Fruit fly (Drosophila melanogaster) whole organism, embryonic: Measurements from ENCODE around the gene Rab3-GEF.

Experiments used
- CG7372 ChIP-seq: fragments of 200-800 bp; sonication (Bioruptor generic); IDR thresholded peaks from 2 replicates; pipeline ENCODE4 v1.3.6; 2022; ENCODE audit warnings: missing biosample characterization, missing genetic modification characterization
- CG7928 ChIP-seq: fragments of 200-800 bp; sonication (Bioruptor generic); optimal IDR thresholded peaks from 2 replicates; lab custom pipeline; 2017; ENCODE audit warnings: missing biosample characterization, mild to moderate bottlenecking, missing genetic modification characterization
- CG8359 ChIP-seq: fragments of 200-800 bp; sonication (Bioruptor generic); optimal IDR thresholded peaks from 2 replicates; lab custom pipeline; 2017; ENCODE audit warnings: missing biosample characterization, mild to moderate bottlenecking, missing genetic modification characterization, borderline replicate concordance
- Dll ChIP-seq: fragments of 200-800 bp; sonication (Bioruptor generic); IDR thresholded peaks from 4 replicates; pipeline ENCODE4 v1.3.6; 2022; ENCODE audit warnings: missing biosample characterization, missing genetic modification characterization; ENCODE audit not compliant: partially characterized antibody
- Hr51 ChIP-seq, 2 experiments: fragments of 200-800 bp; sonication (Bioruptor generic); optimal IDR thresholded peaks; 2 replicates in 1 of 2; 3 replicates in 1 of 2; lab custom pipeline; 2016 to 2018; ENCODE audit warnings: missing biosample characterization in 2 of 2, missing genetic modification characterization in 2 of 2, mild to moderate bottlenecking in 1 of 2, moderate library complexity in 1 of 2
- MTF-1 ChIP-seq: fragments of 200-800 bp; sonication (Bioruptor generic); optimal IDR thresholded peaks from 2 replicates; lab custom pipeline; 2018; ENCODE audit warnings: missing biosample characterization, mild to moderate bottlenecking, missing genetic modification characterization, borderline replicate concordance
- Sox102F ChIP-seq: fragments of 200-800 bp; sonication (Bioruptor generic); optimal IDR thresholded peaks from 2 replicates; lab custom pipeline; 2018; ENCODE audit warnings: missing biosample characterization, mild to moderate bottlenecking, missing genetic modification characterization, moderate library complexity
- dmrt11E ChIP-seq: fragments of 200-800 bp; sonication (Bioruptor generic); optimal IDR thresholded peaks from 3 replicates; lab custom pipeline; 2018; ENCODE audit warnings: missing biosample characterization, mild to moderate bottlenecking, missing genetic modification characterization, moderate library complexity
- ems ChIP-seq: fragments of 200-800 bp; sonication (Bioruptor generic); optimal IDR thresholded peaks from 3 replicates; lab custom pipeline; 2016; ENCODE audit warnings: missing biosample characterization, missing genetic modification characterization
- mld ChIP-seq: fragments of 200-800 bp; sonication (Bioruptor generic); IDR thresholded peaks from 3 replicates; pipeline ENCODE4 v1.3.6; 2022; ENCODE audit warnings: missing biosample characterization, missing genetic modification characterization; ENCODE audit not compliant: partially characterized antibody
- row ChIP-seq: fragments of 200-800 bp; sonication (Bioruptor generic); IDR thresholded peaks from 3 replicates; pipeline ENCODE4 v1.3.6; 2022; ENCODE audit warnings: missing biosample characterization, missing genetic modification characterization

DNA sequence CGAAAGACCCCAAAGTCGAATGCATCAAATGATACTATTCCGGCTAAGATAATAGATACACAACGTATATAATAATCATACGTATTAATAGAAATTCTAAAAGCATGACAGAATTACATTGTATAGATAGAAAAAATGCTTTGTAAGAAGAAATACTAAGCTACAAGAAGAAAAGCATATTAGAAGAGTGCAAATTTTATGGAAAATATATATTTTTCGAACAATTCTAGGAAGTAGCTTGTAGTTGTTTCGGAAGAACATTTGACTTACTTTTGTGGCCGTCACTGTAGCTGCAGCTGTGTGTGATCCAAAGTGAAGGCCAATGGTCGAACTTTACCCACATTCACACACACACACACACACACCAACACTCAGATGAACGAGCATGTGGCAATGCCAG lies 42.6 kb downstream of the Rab3-GEF start:
- no peak for TF ChIP-seq dmrt11E (tag; lab: Kevin White, UChicago)
- no peak for TF ChIP-seq row
- TF ChIP-seq mld (GFP tag; lab: Robert Waterston, UW): no peak
- no peak for TF ChIP-seq Dll (GFP tag; lab: Robert Waterston, UW)
- no peak for TF ChIP-seq MTF-1 (GFP tag; lab: Kevin White, UChicago)
- no peak for TF ChIP-seq ems (GFP tag; lab: Kevin White, UChicago)
- no peak for TF ChIP-seq CG8359 (GFP tag; lab: Kevin White, UChicago)
- no peak for TF ChIP-seq Hr51 (GFP tag; optimal IDR thresholded peaks at IDR 0.05; lab: Kevin White, UChicago)
- TF ChIP-seq CG7372: no peak
- no peak for TF ChIP-seq Sox102F (GFP tag; lab: Kevin White, UChicago)
- no peak for TF ChIP-seq CG7928 (GFP tag; lab: Kevin White, UChicago)
